Worm (Caenorhabditis elegans): ENCODE measurements around the gene K03B8.6.
A peak's percentile ranks its signal among the peaks of the same experiment; 100 is the strongest.

K03B8.6 gene

ce11 chrV:11407251-11407650 lies at the start of gene K03B8.6:
K03B8.6 (plus strand) TSS chrV:11407584.
- TF ChIP-seq dao-5 (tag; optimal IDR thresholded peaks at IDR 0.05) (no peak), W03F9.2 (tag; optimal IDR thresholded peaks at IDR 0.05) (no peak), him-1 (tag; optimal IDR thresholded peaks at IDR 0.05) (no peak)

- TF ChIP-seq him-1 (tag; optimal IDR thresholded peaks at IDR 0.05) = no peak
- TF ChIP-seq dao-5 (tag; optimal IDR thresholded peaks at IDR 0.05) = no peak
- TF ChIP-seq W03F9.2 (tag; optimal IDR thresholded peaks at IDR 0.05) = no peak
Measured at ce11 chrV:11363575-11363974, 43.8 kb upstream of the K03B8.6 start.

ce11 chrV:11366129-11366528 lies 41.3 kb upstream of the K03B8.6 start, which contains the start of gene dop-5:
dop-5 (minus strand) TSS chrV:11366229.
- TF ChIP-seq dao-5 (tag; optimal IDR thresholded peaks at IDR 0.05) (no peak), him-1 (tag; optimal IDR thresholded peaks at IDR 0.05) (no peak), W03F9.2 (tag; optimal IDR thresholded peaks at IDR 0.05) (no peak)

ce11 chrV:11372284-11372878 lies 35.0 kb upstream of the K03B8.6 start:
- TF ChIP-seq W03F9.2 (tag; optimal IDR thresholded peaks at IDR 0.05) (no peak), him-1 (tag; optimal IDR thresholded peaks at IDR 0.05) (no peak), dao-5 (tag; optimal IDR thresholded peaks at IDR 0.05) (no peak)

DNA sequence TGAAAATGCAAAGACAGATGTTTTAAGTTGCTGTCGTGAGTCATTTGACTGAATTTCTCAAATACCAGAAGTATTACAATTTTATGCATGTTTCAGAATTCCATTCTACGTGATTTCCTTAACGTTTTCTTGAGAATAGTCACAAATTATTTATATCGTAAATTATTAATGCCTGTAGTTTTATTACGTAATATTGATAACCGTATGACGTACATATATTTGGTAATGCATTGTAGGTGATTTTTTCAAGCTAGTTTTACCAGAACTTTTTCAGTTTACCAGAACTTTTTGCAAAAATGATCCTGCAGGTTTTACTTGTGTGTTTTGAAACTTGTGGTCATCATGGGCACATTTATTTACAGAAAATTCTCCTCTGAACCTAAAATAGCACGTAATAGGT lies 33.5 kb upstream of the K03B8.6 start:
- no peak for TF ChIP-seq dao-5 (tag; optimal IDR thresholded peaks at IDR 0.05)
- no peak for TF ChIP-seq him-1 (tag; optimal IDR thresholded peaks at IDR 0.05)

DNA sequence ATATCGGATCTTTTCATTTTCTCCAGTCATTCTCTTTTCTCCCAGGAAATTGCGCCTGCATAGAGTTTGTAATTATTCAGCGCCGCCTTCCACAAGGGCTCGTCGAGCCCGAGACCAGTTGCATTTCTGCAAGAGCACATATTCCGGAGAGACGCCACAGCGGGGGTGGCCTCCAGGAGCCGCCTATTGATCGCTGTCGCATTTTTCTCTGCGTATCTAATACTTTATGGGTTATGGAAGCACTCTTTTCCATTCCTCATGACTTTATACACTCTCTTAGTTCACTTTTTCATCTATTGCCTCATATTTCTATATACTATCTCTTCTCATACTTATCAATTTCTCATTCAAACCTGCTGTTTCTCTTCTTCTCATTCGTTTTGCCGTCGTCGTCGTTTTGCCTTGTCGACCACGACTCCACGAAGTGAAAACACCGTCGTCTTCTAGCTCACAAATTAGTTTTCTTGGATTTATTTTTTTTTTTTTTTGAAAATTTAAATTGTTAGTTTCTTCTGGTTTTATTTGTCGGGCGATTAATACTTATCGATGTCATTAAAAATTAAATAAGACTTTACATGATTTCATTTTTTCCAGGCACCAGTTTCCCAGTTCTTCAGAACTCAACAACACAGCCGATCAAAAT lies 32.1 kb upstream of the K03B8.6 start, which contains the start of gene cnb-1:
TSS of gene cnb-1 (plus strand) at position 593 of the 643 bp plus-strand sequence.
- TF ChIP-seq him-1 (tag; optimal IDR thresholded peaks at IDR 0.05) (peak; percentile 79), W03F9.2 (tag; optimal IDR thresholded peaks at IDR 0.05) (no peak)

- TF ChIP-seq dao-5 (tag; optimal IDR thresholded peaks at IDR 0.05) = no peak
- no peak for TF ChIP-seq W03F9.2 (tag; optimal IDR thresholded peaks at IDR 0.05)
- TF ChIP-seq him-1 (tag; optimal IDR thresholded peaks at IDR 0.05) = no peak
Measured at ce11 chrV:11379341-11379740, 28.0 kb upstream of the K03B8.6 start.

ce11 chrV:11380571-11380970 lies 26.8 kb upstream of the K03B8.6 start:
- TF ChIP-seq W03F9.2 (tag; optimal IDR thresholded peaks at IDR 0.05) = no peak
- TF ChIP-seq him-1 (tag; optimal IDR thresholded peaks at IDR 0.05) = no peak
- TF ChIP-seq dao-5 (tag; optimal IDR thresholded peaks at IDR 0.05) = no peak

ce11 chrV:11383032-11383431 lies 24.4 kb upstream of the K03B8.6 start, which contains the start of gene F55C10.5:
F55C10.5 (plus strand) TSS chrV:11383105.
- TF ChIP-seq dao-5 (tag; optimal IDR thresholded peaks at IDR 0.05) (no peak), him-1 (tag; optimal IDR thresholded peaks at IDR 0.05) (no peak), W03F9.2 (tag; optimal IDR thresholded peaks at IDR 0.05) (no peak)

- TF ChIP-seq dao-5 (tag; optimal IDR thresholded peaks at IDR 0.05) (no peak), W03F9.2 (tag; optimal IDR thresholded peaks at IDR 0.05) (no peak), him-1 (tag; optimal IDR thresholded peaks at IDR 0.05) (no peak)
Measured at ce11 chrV:11385060-11385459, 22.3 kb upstream of the K03B8.6 start, which contains the start of gene col-154. col-154 (plus strand) TSS chrV:11385360.

- no peak for TF ChIP-seq W03F9.2 (tag; optimal IDR thresholded peaks at IDR 0.05)
- TF ChIP-seq dao-5 (tag; optimal IDR thresholded peaks at IDR 0.05) = no peak
- TF ChIP-seq him-1 (tag; optimal IDR thresholded peaks at IDR 0.05) = no peak
Measured at ce11 chrV:11386428-11386827, 21.0 kb upstream of the K03B8.6 start, which contains the start of gene F55C10.4. F55C10.4 (plus strand) TSS chrV:11386728.

- TF ChIP-seq W03F9.2 (tag; optimal IDR thresholded peaks at IDR 0.05) (no peak), dao-5 (tag; optimal IDR thresholded peaks at IDR 0.05) (no peak), him-1 (tag; optimal IDR thresholded peaks at IDR 0.05) (no peak)
Measured at ce11 chrV:11389776-11390175, 17.6 kb upstream of the K03B8.6 start, which contains the start of gene col-155. col-155 (minus strand) TSS chrV:11389876.

DNA sequence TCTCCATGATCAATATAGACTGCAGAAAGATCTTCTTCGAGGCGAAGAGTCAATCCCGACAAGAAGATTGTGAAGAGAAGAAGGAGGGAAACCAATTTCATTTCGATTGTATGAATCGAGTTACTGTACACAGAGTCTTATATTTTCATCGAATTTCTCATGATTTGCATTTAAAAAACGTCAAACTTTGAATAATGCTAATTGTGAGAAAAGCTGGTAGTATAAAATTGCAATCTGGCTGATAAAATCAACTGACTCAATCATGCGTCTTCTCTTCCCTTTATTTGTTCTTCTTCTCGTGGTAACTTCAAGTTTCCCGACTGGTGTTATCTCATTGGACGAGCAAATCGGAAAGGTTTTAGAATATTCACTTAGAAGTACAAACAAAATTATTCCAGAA lies 17.0 kb upstream of the K03B8.6 start, which contains the start of the genes K03B8.11 and K03B8.14:
TSS of gene K03B8.11 (minus strand) at position 101 of the 400 bp plus-strand sequence.
TSS of gene K03B8.14 (plus strand) at position 110 of the 400 bp plus-strand sequence.
- TF ChIP-seq him-1 (tag; optimal IDR thresholded peaks at IDR 0.05) (no peak), W03F9.2 (tag; optimal IDR thresholded peaks at IDR 0.05) (no peak), dao-5 (tag; optimal IDR thresholded peaks at IDR 0.05) (no peak)

ce11 chrV:11392020-11392419 lies 15.4 kb upstream of the K03B8.6 start, which contains the start of gene nas-16:
nas-16 (plus strand) TSS chrV:11392320.
- TF ChIP-seq dao-5 (tag; optimal IDR thresholded peaks at IDR 0.05) (no peak), him-1 (tag; optimal IDR thresholded peaks at IDR 0.05) (no peak), W03F9.2 (tag; optimal IDR thresholded peaks at IDR 0.05) (no peak)

Measured in whole organism, L4/young adult.